Worm (Caenorhabditis elegans) whole organism, L2 larva: Measurements from ENCODE around the gene spe-41.

Experiments
- ceh-16 ChIP-seq: fragments of 150-350 bp; optimal IDR thresholded peaks from 2 replicates; lab custom pipeline; 2014; ENCODE audit warnings: missing biosample characterization, missing genetic modification characterization
- egl-27 ChIP-seq: sonication (generic microtip); optimal IDR thresholded peaks from 3 replicates; lab custom pipeline; 2017; ENCODE audit warnings: missing biosample characterization, missing genetic modification reagents, missing genetic modification characterization
- elt-1 ChIP-seq: fragments of 150-350 bp; optimal IDR thresholded peaks from 2 replicates; lab custom pipeline; 2014; ENCODE audit warnings: missing biosample characterization, missing genetic modification characterization
- elt-3 ChIP-seq: sonication (generic microtip); optimal IDR thresholded peaks from 2 replicates; lab custom pipeline; 2017; ENCODE audit warnings: missing biosample characterization, missing genetic modification characterization
- fos-1 ChIP-seq: fragments of 150-350 bp; optimal IDR thresholded peaks from 2 replicates; lab custom pipeline; 2014; ENCODE audit warnings: missing biosample characterization, missing genetic modification characterization
- lin-13 ChIP-seq: fragments of 150-350 bp; optimal IDR thresholded peaks from 2 replicates; lab custom pipeline; 2014; ENCODE audit warnings: missing biosample characterization, missing genetic modification reagents, missing genetic modification characterization
- nhr-10 ChIP-seq: sonication (generic microtip); optimal IDR thresholded peaks from 2 replicates; lab custom pipeline; 2017; ENCODE audit warnings: missing biosample characterization, missing genetic modification characterization
- nhr-11 ChIP-seq: fragments of 150-350 bp; optimal IDR thresholded peaks from 2 replicates; lab custom pipeline; 2014; ENCODE audit warnings: missing biosample characterization, missing genetic modification characterization
- nhr-12 ChIP-seq: fragments of 150-350 bp; optimal IDR thresholded peaks from 2 replicates; lab custom pipeline; 2014; ENCODE audit warnings: missing biosample characterization, missing genetic modification characterization
- nhr-21 ChIP-seq: fragments of 150-350 bp; optimal IDR thresholded peaks from 2 replicates; lab custom pipeline; 2014; ENCODE audit warnings: missing biosample characterization, missing genetic modification characterization
- nhr-23 ChIP-seq: fragments of 150-350 bp; optimal IDR thresholded peaks from 2 replicates; lab custom pipeline; 2014; ENCODE audit warnings: missing biosample characterization, missing genetic modification reagents, missing genetic modification characterization
- nhr-6 ChIP-seq: fragments of 150-350 bp; optimal IDR thresholded peaks from 2 replicates; lab custom pipeline; 2014; ENCODE audit warnings: missing biosample characterization, missing genetic modification characterization
- snpc-4 ChIP-seq: fragments of 150-350 bp; optimal IDR thresholded peaks from 2 replicates; lab custom pipeline; 2014; ENCODE audit warnings: missing biosample characterization, missing genetic modification characterization
- unc-39 ChIP-seq: fragments of 150-350 bp; optimal IDR thresholded peaks from 2 replicates; lab custom pipeline; 2014; ENCODE audit warnings: missing biosample characterization, missing genetic modification characterization

DNA sequence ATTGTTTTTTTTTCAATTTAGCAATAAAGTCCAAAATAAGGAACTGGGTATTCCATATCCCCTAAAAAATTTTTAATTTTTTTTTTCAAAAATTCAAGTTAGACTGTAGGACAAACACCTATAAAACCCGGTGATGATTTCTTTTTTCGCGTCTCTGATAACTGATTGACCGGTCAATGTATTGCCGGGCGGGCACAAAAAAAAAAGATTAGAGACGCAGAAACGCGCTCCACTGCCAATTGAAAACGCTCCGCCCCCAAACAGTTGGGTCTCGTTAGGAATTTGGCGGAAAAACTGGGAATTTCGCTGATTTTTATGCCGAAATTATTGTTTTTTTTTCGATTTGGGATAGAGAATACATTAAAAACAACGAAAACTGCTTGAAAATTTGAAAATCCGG, 24.4 kb upstream of the spe-41 start:
- TF ChIP-seq fos-1 (tag; lab: Kevin White, UChicago): peak; percentile 39
- no peak for TF ChIP-seq nhr-12 (tag; lab: Kevin White, UChicago)
- no peak for TF ChIP-seq elt-3 (tag; lab: Kevin White, UChicago)
- no peak for TF ChIP-seq ceh-16 (tag; lab: Kevin White, UChicago)
- no peak for TF ChIP-seq unc-39
- TF ChIP-seq nhr-21 (tag; lab: Kevin White, UChicago): no peak
- TF ChIP-seq lin-13: no peak
- no peak for TF ChIP-seq elt-1
- TF ChIP-seq nhr-11 (tag; lab: Kevin White, UChicago): no peak
- no peak for TF ChIP-seq nhr-6 (tag; lab: Kevin White, UChicago)
- TF ChIP-seq egl-27 (tag; lab: Kevin White, UChicago): no peak
- no peak for TF ChIP-seq nhr-23 (tag; lab: Kevin White, UChicago)
- TF ChIP-seq nhr-10 (tag; lab: Kevin White, UChicago): no peak
- TF ChIP-seq snpc-4 (tag; lab: Kevin White, UChicago): no peak
